Worm (Caenorhabditis elegans): ENCODE measurements around the gene F55C12.6.
A peak's percentile ranks its signal among the peaks of the same experiment; 100 is the strongest.

The F55C12.6 gene

DNA sequence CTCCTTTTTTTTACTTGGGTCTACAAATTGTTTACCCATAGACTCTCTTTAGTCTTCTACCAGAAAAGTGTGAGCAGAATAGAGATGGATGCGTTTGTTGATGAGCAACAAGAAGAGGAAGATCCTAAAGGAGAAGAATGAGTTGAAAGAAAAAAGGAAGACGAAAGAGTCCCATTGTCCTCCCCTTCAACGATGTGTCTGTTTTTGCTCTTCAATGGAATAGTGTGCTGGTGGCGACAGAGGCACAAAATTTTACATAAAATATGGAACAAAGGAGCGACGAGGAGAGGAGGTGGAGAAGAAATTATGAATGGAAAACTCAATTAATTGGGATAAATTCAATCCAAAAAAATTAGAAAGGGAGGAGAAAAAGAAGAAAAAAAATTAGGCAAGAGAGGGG is 15.3 kb downstream of the F55C12.6 start:
- no peak for TF ChIP-seq tab-1 (GFP tag; IDR thresholded peaks at IDR 0.05)
- no peak for TF ChIP-seq ztf-23 (GFP tag; IDR thresholded peaks at IDR 0.05)
- no peak for TF ChIP-seq cog-1 (tag; optimal IDR thresholded peaks at IDR 0.05)
- TF ChIP-seq klf-2 (GFP tag; conservative IDR thresholded peaks at IDR 0.05) = no peak
- no peak for TF ChIP-seq flt-1 (GFP tag; IDR thresholded peaks at IDR 0.05)
- TF ChIP-seq ztf-29 (GFP tag; IDR thresholded peaks at IDR 0.05) = no peak
- no peak for TF ChIP-seq med-1 (GFP tag; optimal IDR thresholded peaks at IDR 0.05; ENCODE audit: insufficient read depth)
- no peak for TF ChIP-seq ref-1 (GFP tag; conservative IDR thresholded peaks at IDR 0.05)
- TF ChIP-seq T22C8.4 (GFP tag; IDR thresholded peaks at IDR 0.05) = no peak

DNA sequence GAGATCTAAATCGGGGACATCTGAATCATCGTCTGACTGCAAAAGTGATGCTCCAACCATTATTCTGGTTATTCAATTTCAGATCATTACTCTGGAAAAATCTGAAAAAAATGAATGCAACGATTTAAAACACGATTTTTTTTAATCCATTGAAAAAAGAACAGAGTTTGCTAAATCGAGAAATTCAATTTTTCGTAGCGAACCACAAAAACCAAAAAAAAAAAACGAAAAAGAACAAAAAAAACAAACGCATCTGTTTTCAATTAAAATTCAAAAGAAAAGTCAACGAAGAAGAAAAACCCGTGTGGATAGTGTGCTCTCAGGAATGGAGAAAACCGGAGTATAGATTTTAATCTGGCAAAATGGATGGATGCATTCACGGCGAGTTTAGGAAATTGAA is 17.6 kb downstream of the F55C12.6 start, which contains the start of gene F55C12.4:
F55C12.4 (minus strand) TSS at position 101 of the 400 bp plus-strand sequence.
- no peak for TF ChIP-seq T22C8.4 (GFP tag; IDR thresholded peaks at IDR 0.05)
- TF ChIP-seq ztf-23 (GFP tag; IDR thresholded peaks at IDR 0.05) = no peak
- TF ChIP-seq klf-2 (GFP tag; conservative IDR thresholded peaks at IDR 0.05) = no peak
- no peak for TF ChIP-seq tab-1 (GFP tag; IDR thresholded peaks at IDR 0.05)
- TF ChIP-seq ztf-29 (GFP tag; IDR thresholded peaks at IDR 0.05) = no peak
- TF ChIP-seq med-1 (GFP tag; optimal IDR thresholded peaks at IDR 0.05; ENCODE audit: insufficient read depth) = no peak
- no peak for TF ChIP-seq cog-1 (tag; optimal IDR thresholded peaks at IDR 0.05)
- TF ChIP-seq flt-1 (GFP tag; IDR thresholded peaks at IDR 0.05) = no peak
- no peak for TF ChIP-seq ref-1 (GFP tag; conservative IDR thresholded peaks at IDR 0.05)

DNA sequence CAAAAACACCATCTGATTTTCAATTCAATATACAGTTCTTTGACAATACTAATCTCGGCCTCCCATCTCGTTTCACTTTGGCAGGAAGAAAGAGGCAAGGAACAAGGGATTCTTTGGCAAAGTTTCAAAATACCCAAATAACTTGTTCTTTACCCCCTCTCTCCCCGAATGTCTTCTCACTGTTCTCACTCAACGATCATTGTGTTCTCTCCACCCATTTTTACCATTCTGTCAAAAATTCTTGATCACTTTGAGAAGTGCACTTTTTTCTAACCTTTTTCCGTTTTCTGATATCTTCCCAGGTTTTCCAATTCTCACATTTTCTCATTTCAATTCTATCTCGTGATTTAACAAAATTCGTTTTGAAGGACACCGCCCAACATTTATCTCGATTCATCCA is 21.8 kb downstream of the F55C12.6 start, which contains the start of gene H41C03.1:
H41C03.1 (plus strand) TSS at position 301 of the 400 bp plus-strand sequence.
- TF ChIP-seq klf-2 (GFP tag; conservative IDR thresholded peaks at IDR 0.05) (no peak), med-1 (GFP tag; optimal IDR thresholded peaks at IDR 0.05; ENCODE audit: insufficient read depth) (no peak), ztf-29 (GFP tag; IDR thresholded peaks at IDR 0.05) (no peak), ztf-23 (GFP tag; IDR thresholded peaks at IDR 0.05) (no peak), cog-1 (tag; optimal IDR thresholded peaks at IDR 0.05) (no peak), flt-1 (GFP tag; IDR thresholded peaks at IDR 0.05) (no peak), ref-1 (GFP tag; conservative IDR thresholded peaks at IDR 0.05) (no peak), T22C8.4 (GFP tag; IDR thresholded peaks at IDR 0.05) (no peak)

DNA sequence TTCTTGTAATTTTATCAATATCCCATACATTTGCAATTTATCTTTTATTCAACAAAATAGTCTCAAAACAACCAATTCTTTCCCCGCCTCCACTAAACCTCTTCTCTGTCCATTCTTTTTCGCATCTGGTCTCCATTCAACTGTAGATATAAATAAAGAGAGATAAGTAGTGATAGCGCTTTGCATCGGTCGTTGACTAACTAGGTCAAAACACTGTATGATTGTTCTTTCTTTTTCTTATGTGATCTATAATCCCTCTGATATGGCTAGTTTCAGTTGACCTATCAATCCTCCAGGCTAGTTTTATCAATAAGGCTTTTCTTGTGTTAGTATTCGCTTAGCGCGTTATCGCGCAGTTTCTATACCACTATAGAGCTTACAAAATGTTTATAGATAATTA is 22.7 kb downstream of the F55C12.6 start:
- TF ChIP-seq T22C8.4 (GFP tag; IDR thresholded peaks at IDR 0.05) = no peak
- no peak for TF ChIP-seq klf-2 (GFP tag; conservative IDR thresholded peaks at IDR 0.05)
- no peak for TF ChIP-seq ref-1 (GFP tag; conservative IDR thresholded peaks at IDR 0.05)
- TF ChIP-seq flt-1 (GFP tag; IDR thresholded peaks at IDR 0.05) = no peak
- no peak for TF ChIP-seq cog-1 (tag; optimal IDR thresholded peaks at IDR 0.05)
- no peak for TF ChIP-seq ztf-29 (GFP tag; IDR thresholded peaks at IDR 0.05)
- no peak for TF ChIP-seq med-1 (GFP tag; optimal IDR thresholded peaks at IDR 0.05; ENCODE audit: insufficient read depth)
- no peak for TF ChIP-seq tab-1 (GFP tag; IDR thresholded peaks at IDR 0.05)
- TF ChIP-seq ztf-23 (GFP tag; IDR thresholded peaks at IDR 0.05) = no peak

- TF ChIP-seq tab-1 (GFP tag; IDR thresholded peaks at IDR 0.05) (no peak), med-1 (GFP tag; optimal IDR thresholded peaks at IDR 0.05; ENCODE audit: insufficient read depth) (no peak), ztf-23 (GFP tag; IDR thresholded peaks at IDR 0.05) (no peak), cog-1 (tag; optimal IDR thresholded peaks at IDR 0.05) (no peak), T22C8.4 (GFP tag; IDR thresholded peaks at IDR 0.05) (no peak)
Observed at ce11 chrII:5852007-5852406, 23.9 kb downstream of the F55C12.6 start, which contains the start of gene H41C03.2. Gene H41C03.2, minus strand, starts transcription at chrII:5852107.

- TF ChIP-seq T22C8.4 (GFP tag; IDR thresholded peaks at IDR 0.05) (no peak), klf-2 (GFP tag; conservative IDR thresholded peaks at IDR 0.05) (no peak), ztf-29 (GFP tag; IDR thresholded peaks at IDR 0.05) (no peak), flt-1 (GFP tag; IDR thresholded peaks at IDR 0.05) (no peak), tab-1 (GFP tag; IDR thresholded peaks at IDR 0.05) (no peak), ztf-23 (GFP tag; IDR thresholded peaks at IDR 0.05) (no peak), cog-1 (tag; optimal IDR thresholded peaks at IDR 0.05) (no peak), ref-1 (GFP tag; conservative IDR thresholded peaks at IDR 0.05) (no peak), med-1 (GFP tag; optimal IDR thresholded peaks at IDR 0.05; ENCODE audit: insufficient read depth) (no peak)
Observed at ce11 chrII:5846181-5846580, 29.8 kb downstream of the F55C12.6 start.

DNA sequence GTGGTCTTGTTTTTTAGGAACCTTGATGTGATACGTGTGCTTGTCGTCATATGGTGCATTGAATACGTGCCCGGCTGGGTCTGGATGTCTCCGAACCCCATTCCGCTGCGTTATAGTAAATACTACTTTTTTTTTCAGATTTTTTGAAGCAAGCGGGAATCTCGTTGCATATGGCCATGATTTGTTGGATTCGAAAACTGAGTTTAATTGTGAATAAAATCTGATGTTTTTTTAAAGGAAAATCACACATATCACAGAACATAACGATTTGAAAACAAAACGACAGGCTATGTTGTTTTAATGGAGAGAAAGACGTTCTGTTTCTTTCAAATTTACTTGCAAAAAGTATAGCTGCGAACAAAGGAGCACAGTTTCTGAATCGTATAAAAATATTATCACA is 30.5 kb downstream of the F55C12.6 start, which contains the start of the genes ZK1248.17 and H41C03.3:
ZK1248.17 (minus strand) TSS at position 101 of the 400 bp plus-strand sequence.
H41C03.3 (plus strand) TSS at position 337 of the 400 bp plus-strand sequence.
- no peak for TF ChIP-seq ztf-23 (GFP tag; IDR thresholded peaks at IDR 0.05)
- no peak for TF ChIP-seq T22C8.4 (GFP tag; IDR thresholded peaks at IDR 0.05)
- TF ChIP-seq cog-1 (tag; optimal IDR thresholded peaks at IDR 0.05) = no peak
- no peak for TF ChIP-seq flt-1 (GFP tag; IDR thresholded peaks at IDR 0.05)
- no peak for TF ChIP-seq tab-1 (GFP tag; IDR thresholded peaks at IDR 0.05)
- TF ChIP-seq med-1 (GFP tag; optimal IDR thresholded peaks at IDR 0.05; ENCODE audit: insufficient read depth) = no peak
- no peak for TF ChIP-seq klf-2 (GFP tag; conservative IDR thresholded peaks at IDR 0.05)
- no peak for TF ChIP-seq ztf-29 (GFP tag; IDR thresholded peaks at IDR 0.05)
- no peak for TF ChIP-seq ref-1 (GFP tag; conservative IDR thresholded peaks at IDR 0.05)

- TF ChIP-seq ztf-29 (GFP tag; IDR thresholded peaks at IDR 0.05) = peak; percentile 83
- peak; percentile 61; the same call in 1 of the 2 replicates for TF ChIP-seq tab-1 (GFP tag; IDR thresholded peaks at IDR 0.05)
- TF ChIP-seq T22C8.4 (GFP tag; IDR thresholded peaks at IDR 0.05) = peak; percentile 74; the same call in 1 of the 2 replicates
- TF ChIP-seq ztf-23 (GFP tag; IDR thresholded peaks at IDR 0.05) = peak; percentile 90
- peak; percentile 90 for TF ChIP-seq flt-1 (GFP tag; IDR thresholded peaks at IDR 0.05)
- peak; percentile 99 for TF ChIP-seq cog-1 (tag; optimal IDR thresholded peaks at IDR 0.05)
- TF ChIP-seq klf-2 (GFP tag; conservative IDR thresholded peaks at IDR 0.05) = peak; percentile 53; the same call in 1 of the 2 replicates
- no peak for TF ChIP-seq ref-1 (GFP tag; conservative IDR thresholded peaks at IDR 0.05)
- TF ChIP-seq med-1 (GFP tag; optimal IDR thresholded peaks at IDR 0.05; ENCODE audit: insufficient read depth) = peak; percentile 34
Observed at ce11 chrII:5844694-5845129, 31.2 kb downstream of the F55C12.6 start.

ce11 chrII:5841866-5842265 is 34.1 kb downstream of the F55C12.6 start, which contains the start of gene nep-25:
Gene nep-25, plus strand, starts transcription at chrII:5842240.
- no peak for TF ChIP-seq ref-1 (GFP tag; conservative IDR thresholded peaks at IDR 0.05)
- no peak for TF ChIP-seq ztf-29 (GFP tag; IDR thresholded peaks at IDR 0.05)

Data from whole organism, midembryonic.